Worm (Caenorhabditis elegans) whole organism, early embryonic: ENCODE results near the gene flp-21.

Source experiments
- aly-1 ChIP-seq: sonication (generic microtip); optimal IDR thresholded peaks from 2 replicates; lab custom pipeline; 2016; ENCODE audit warnings: missing genetic modification characterization, missing compliant biosample characterization
- ama-1 ChIP-seq: fragments of 150-350 bp; optimal IDR thresholded peaks from 2 replicates; lab custom pipeline; 2014
- ceh-13 ChIP-seq: fragments of 200-800 bp; sonication (Bioruptor generic); optimal IDR thresholded peaks from 2 replicates; lab custom pipeline; 2018; ENCODE audit warnings: mild to moderate bottlenecking, missing genetic modification characterization, missing compliant biosample characterization
- ceh-36 ChIP-seq: sonication (generic microtip); optimal IDR thresholded peaks from 2 replicates; lab custom pipeline; 2016; ENCODE audit warnings: missing genetic modification characterization, inconsistent platforms, missing compliant biosample characterization
- ets-7 ChIP-seq: sonication (generic microtip); optimal IDR thresholded peaks from 2 replicates; lab custom pipeline; 2016; ENCODE audit warnings: missing genotype, missing genetic modification characterization, missing compliant biosample characterization
- flt-1 ChIP-seq: fragments of 200-800 bp; sonication (Bioruptor generic); IDR thresholded peaks from 2 replicates; pipeline ENCODE4 v1.3.6; 2022; ENCODE audit warnings: missing genetic modification characterization, missing compliant biosample characterization
- hmg-4 ChIP-seq: fragments of 200-800 bp; sonication (Bioruptor generic); optimal IDR thresholded peaks from 2 replicates; lab custom pipeline; 2018; ENCODE audit warnings: mild to moderate bottlenecking, missing genetic modification characterization, missing compliant biosample characterization
- scrt-1 ChIP-seq: fragments of 200-800 bp; sonication (Bioruptor generic); IDR thresholded peaks from 2 replicates; pipeline ENCODE4 v1.3.6; 2022; ENCODE audit warnings: missing genetic modification characterization, missing compliant biosample characterization
- sea-1 ChIP-seq: fragments of 200-800 bp; sonication (Bioruptor generic); conservative IDR thresholded peaks from 2 replicates; pipeline ENCODE4 v1.3.6; 2022; ENCODE audit warnings: missing genetic modification characterization, missing compliant biosample characterization
- tbx-11 ChIP-seq: fragments of 200-800 bp; sonication (Bioruptor generic); IDR thresholded peaks from 2 replicates; pipeline ENCODE4 v1.3.6; 2022; ENCODE audit warnings: missing genetic modification characterization, missing compliant biosample characterization
- tbx-37 ChIP-seq: fragments of 200-800 bp; sonication (Bioruptor generic); conservative IDR thresholded peaks from 2 replicates; pipeline ENCODE4 v1.3.6; 2022; ENCODE audit warnings: missing genetic modification reagents, missing genetic modification characterization, missing compliant biosample characterization
- tra-4 ChIP-seq: sonication (generic microtip); optimal IDR thresholded peaks from 2 replicates; lab custom pipeline; 2017; ENCODE audit warnings: missing genetic modification characterization, missing compliant biosample characterization

ce11 chrV:7839485-7839884 is 46.3 kb downstream of the flp-21 start, which contains the start of gene C37C3.12:
- no peak for TF ChIP-seq ets-7 (tag; lab: Kevin White, UChicago)
- no peak for TF ChIP-seq ceh-36
- no peak for TF ChIP-seq tra-4 (tag; lab: Kevin White, UChicago)
- no peak for TF ChIP-seq flt-1 (GFP tag; lab: Robert Waterston, UW)
- no peak for TF ChIP-seq ama-1 (lab: Kevin White, UChicago)
- TF ChIP-seq aly-1 (tag; lab: Kevin White, UChicago): no peak
- no peak for TF ChIP-seq tbx-37
- no peak for TF ChIP-seq sea-1 (GFP tag; lab: Robert Waterston, UW)
- TF ChIP-seq ceh-13 (GFP tag; lab: Kevin White, UChicago): no peak
- TF ChIP-seq tbx-11 (GFP tag; lab: Robert Waterston, UW): no peak
- TF ChIP-seq hmg-4: no peak
- TF ChIP-seq scrt-1 (GFP tag; lab: Robert Waterston, UW): no peak
